Fruit fly (Drosophila melanogaster) S2 (cell line): ENCODE results near the gene Or82a.

ENCODE experiments used
- CG8478 ChIP-seq: fragments of >200 bp; optimal IDR thresholded peaks from 2 replicates; lab custom pipeline; 2018
- CTCF ChIP-seq, 2 experiments: fragments of >200 bp; optimal IDR thresholded peaks; 2 replicates each; lab custom pipeline; 2018

dm6 chr3R:4249947-4250346 is 6.8 kb upstream of the Or82a start:
- no peak for TF ChIP-seq CG8478 (lab: Kevin White, UChicago)
- TF ChIP-seq CTCF (optimal IDR thresholded peaks at IDR 0.05; lab: Kevin White, UChicago), result no peak
